Fruit fly (Drosophila melanogaster) whole organism, embryonic: ENCODE data around the gene CG6693.

Source experiments
- Antp ChIP-seq: fragments of 200-800 bp; sonication (Bioruptor generic); optimal IDR thresholded peaks from 3 replicates; lab custom pipeline; 2016; ENCODE audit warnings: missing biosample characterization, missing genetic modification characterization
- CG10209 ChIP-seq: fragments of 200-800 bp; sonication (Bioruptor generic); optimal IDR thresholded peaks from 3 replicates; lab custom pipeline; 2017; ENCODE audit warnings: missing biosample characterization, mild to moderate bottlenecking, missing genetic modification characterization, missing genetic modification reagents
- CG1024 ChIP-seq: fragments of 200-800 bp; sonication (Bioruptor generic); IDR thresholded peaks from 2 replicates; pipeline ENCODE4 v1.3.6; 2022; ENCODE audit warnings: missing biosample characterization, missing genetic modification characterization
- CG12744 ChIP-seq: fragments of 200-800 bp; sonication (Bioruptor generic); optimal IDR thresholded peaks from 2 replicates; lab custom pipeline; 2016; ENCODE audit warnings: missing biosample characterization, missing genetic modification characterization
- CG16863 ChIP-seq: fragments of 200-800 bp; sonication (Bioruptor generic); optimal IDR thresholded peaks from 3 replicates; lab custom pipeline; 2016; ENCODE audit warnings: missing biosample characterization, missing genetic modification characterization
- CG17361 ChIP-seq: fragments of 200-800 bp; sonication (Bioruptor generic); IDR thresholded peaks from 3 replicates; pipeline ENCODE4 v1.3.6; 2022; ENCODE audit warnings: missing biosample characterization, missing genetic modification characterization
- CG2202 ChIP-seq: fragments of 200-800 bp; sonication (Bioruptor generic); optimal IDR thresholded peaks from 2 replicates; lab custom pipeline; 2018; ENCODE audit warnings: missing biosample characterization, mild to moderate bottlenecking, missing genetic modification characterization
- CG30403 ChIP-seq: fragments of 200-800 bp; sonication (Bioruptor generic); optimal IDR thresholded peaks from 3 replicates; lab custom pipeline; 2016; ENCODE audit warnings: missing biosample characterization, missing genetic modification characterization
- CG30431 ChIP-seq: fragments of 200-800 bp; sonication (Bioruptor generic); optimal IDR thresholded peaks from 2 replicates; lab custom pipeline; 2017; ENCODE audit warnings: missing biosample characterization, missing genetic modification characterization
- CG3163 ChIP-seq: fragments of 200-800 bp; sonication (Bioruptor generic); optimal IDR thresholded peaks from 3 replicates; lab custom pipeline; 2016; ENCODE audit warnings: missing biosample characterization, missing genetic modification characterization
- CG32532 ChIP-seq: fragments of 200-800 bp; sonication (Bioruptor generic); IDR thresholded peaks from 2 replicates; pipeline ENCODE4 v1.3.6; 2022; ENCODE audit warnings: missing biosample characterization, missing genetic modification characterization
- CG42726 ChIP-seq: fragments of 200-800 bp; sonication (Bioruptor generic); IDR thresholded peaks from 2 replicates; pipeline ENCODE4 v1.3.6; 2022; ENCODE audit warnings: missing biosample characterization, missing genetic modification characterization; ENCODE audit not compliant: partially characterized antibody
- CG4404 ChIP-seq: fragments of 200-800 bp; sonication (Bioruptor generic); IDR thresholded peaks from 2 replicates; pipeline ENCODE4 v1.3.6; 2022; ENCODE audit warnings: missing biosample characterization, missing genetic modification characterization
- CG5180 ChIP-seq: fragments of 200-800 bp; sonication (Bioruptor generic); optimal IDR thresholded peaks from 3 replicates; lab custom pipeline; 2017; ENCODE audit warnings: missing biosample characterization, missing genetic modification characterization, mild to moderate bottlenecking, moderate library complexity, missing genetic modification reagents
- CG6791 ChIP-seq: fragments of 200-800 bp; sonication (Bioruptor generic); IDR thresholded peaks from 3 replicates; pipeline ENCODE4 v1.3.6; 2022; ENCODE audit warnings: missing biosample characterization, missing genetic modification characterization; ENCODE audit not compliant: partially characterized antibody
- CG8388 ChIP-seq: fragments of 200-800 bp; sonication (Bioruptor generic); optimal IDR thresholded peaks from 2 replicates; lab custom pipeline; 2019; ENCODE audit warnings: missing biosample characterization, mild to moderate bottlenecking, missing genetic modification characterization, moderate library complexity
- CG8765 ChIP-seq: fragments of 200-800 bp; sonication (Bioruptor generic); IDR thresholded peaks from 2 replicates; pipeline ENCODE4 v1.3.6; 2022; ENCODE audit warnings: missing biosample characterization, missing genetic modification characterization
- CG9609 ChIP-seq: fragments of 200-800 bp; sonication (Bioruptor generic); optimal IDR thresholded peaks from 3 replicates; lab custom pipeline; 2016; ENCODE audit warnings: missing biosample characterization, missing genetic modification characterization
- CG9932 ChIP-seq: fragments of 200-800 bp; sonication (Bioruptor generic); IDR thresholded peaks from 2 replicates; pipeline ENCODE4 v1.3.6; 2022; ENCODE audit warnings: missing biosample characterization, missing genetic modification characterization
- Chrac-16 ChIP-seq: fragments of 200-800 bp; sonication (Bioruptor generic); optimal IDR thresholded peaks from 3 replicates; lab custom pipeline; 2016; ENCODE audit warnings: missing biosample characterization, missing genetic modification characterization
- Deaf1 ChIP-seq: fragments of 200-800 bp; optimal IDR thresholded peaks from 3 replicates; lab custom pipeline; 2019; ENCODE audit warnings: missing biosample characterization, mild to moderate bottlenecking, missing genetic modification characterization, moderate library complexity
- Dfd ChIP-seq, 2 experiments: fragments of >200 bp; optimal IDR thresholded peaks; 2 replicates each; lab custom pipeline; 2017; ENCODE audit warnings: missing biosample characterization in 2 of 2, missing genetic modification characterization in 2 of 2
- Doc3 ChIP-seq: fragments of 200-800 bp; sonication (Bioruptor generic); IDR thresholded peaks from 3 replicates; pipeline ENCODE4 v1.3.6; 2022; ENCODE audit warnings: missing biosample characterization, missing genetic modification characterization; ENCODE audit not compliant: partially characterized antibody
- Hmx ChIP-seq: fragments of 200-800 bp; sonication (Bioruptor generic); optimal IDR thresholded peaks from 2 replicates; lab custom pipeline; 2016; ENCODE audit warnings: missing biosample characterization, missing genetic modification characterization
- Hr39 ChIP-seq: fragments of >200 bp; optimal IDR thresholded peaks from 2 replicates; lab custom pipeline; 2017
- Meics ChIP-seq: fragments of 200-800 bp; sonication (Bioruptor generic); optimal IDR thresholded peaks from 2 replicates; lab custom pipeline; 2017; ENCODE audit warnings: missing biosample characterization, mild to moderate bottlenecking, missing genetic modification characterization
- Mes4 ChIP-seq: fragments of 200-800 bp; sonication (Bioruptor generic); optimal IDR thresholded peaks from 2 replicates; lab custom pipeline; 2016; ENCODE audit warnings: missing biosample characterization, missing genetic modification characterization
- Oaz ChIP-seq: fragments of 200-800 bp; sonication (Bioruptor generic); IDR thresholded peaks from 2 replicates; pipeline ENCODE4 v1.3.6; 2022; ENCODE audit warnings: missing biosample characterization, missing genetic modification characterization
- amos ChIP-seq: fragments of 200-800 bp; sonication (Bioruptor generic); IDR thresholded peaks from 2 replicates; pipeline ENCODE4 v1.3.6; 2022; ENCODE audit warnings: missing biosample characterization, missing genetic modification characterization; ENCODE audit not compliant: partially characterized antibody
- ara ChIP-seq: fragments of 200-800 bp; sonication (Bioruptor generic); IDR thresholded peaks from 2 replicates; pipeline ENCODE4 v1.3.6; 2022; ENCODE audit warnings: missing biosample characterization, missing genetic modification characterization
- btn ChIP-seq: fragments of 200-800 bp; sonication (Bioruptor generic); optimal IDR thresholded peaks from 2 replicates; lab custom pipeline; 2016; ENCODE audit warnings: missing biosample characterization, missing genetic modification characterization
- croc ChIP-seq: fragments of 200-800 bp; sonication (Bioruptor generic); conservative IDR thresholded peaks from 3 replicates; pipeline ENCODE4 v1.3.6; 2022; ENCODE audit warnings: missing biosample characterization, missing genetic modification characterization
- crp ChIP-seq, 2 experiments: fragments of 200-800 bp; sonication (Bioruptor generic); optimal IDR thresholded peaks; 2 replicates in 1 of 2; 3 replicates in 1 of 2; lab custom pipeline; 2017; ENCODE audit warnings: missing biosample characterization in 2 of 2, missing genetic modification characterization in 2 of 2, mild to moderate bottlenecking in 1 of 2, moderate library complexity in 1 of 2
- dan ChIP-seq: fragments of 200-800 bp; sonication (Bioruptor generic); IDR thresholded peaks from 2 replicates; pipeline ENCODE4 v1.3.6; 2022; ENCODE audit warnings: missing biosample characterization, missing genetic modification characterization
- gfzf ChIP-seq: fragments of 200-800 bp; sonication (Bioruptor generic); optimal IDR thresholded peaks from 2 replicates; lab custom pipeline; 2016; ENCODE audit warnings: missing biosample characterization, mild to moderate bottlenecking, missing genetic modification characterization, moderate library complexity
- her ChIP-seq: fragments of 200-800 bp; sonication (Bioruptor generic); optimal IDR thresholded peaks from 2 replicates; lab custom pipeline; 2016; ENCODE audit warnings: missing biosample characterization, missing genetic modification characterization
- hkb ChIP-seq, 2 experiments: fragments of 200-800 bp in 1 of 2; fragments of >200 bp in 1 of 2; sonication (Bioruptor generic) in 1 of 2; IDR thresholded peaks in 1 of 2; optimal IDR thresholded peaks in 1 of 2; 2 replicates each; pipeline versions ENCODE4 v1.3.6 to Lab custom; 2017 to 2022; ENCODE audit warnings: missing biosample characterization in 1 of 2, missing genetic modification characterization in 1 of 2
- insv ChIP-seq, 2 experiments: fragments of 200-800 bp; sonication (Bioruptor generic); optimal IDR thresholded peaks; 3 replicates each; lab custom pipeline; 2016 to 2018; ENCODE audit warnings: missing biosample characterization in 2 of 2, missing genetic modification characterization in 2 of 2
- nerfin-1 ChIP-seq: fragments of 200-800 bp; sonication (Bioruptor generic); optimal IDR thresholded peaks from 3 replicates; lab custom pipeline; 2019; ENCODE audit warnings: missing biosample characterization, mild to moderate bottlenecking, missing genetic modification characterization, moderate library complexity
- onecut ChIP-seq: fragments of 200-800 bp; sonication (Bioruptor generic); IDR thresholded peaks from 2 replicates; pipeline ENCODE4 v1.3.6; 2022; ENCODE audit warnings: missing biosample characterization, missing genetic modification characterization
- otp ChIP-seq: fragments of 200-800 bp; sonication (Bioruptor generic); IDR thresholded peaks from 3 replicates; pipeline ENCODE4, ENCODE4 v1.3.6; 2022; ENCODE audit warnings: missing biosample characterization, missing genetic modification characterization
- pfk ChIP-seq: fragments of 200-800 bp; sonication (Bioruptor generic); optimal IDR thresholded peaks from 2 replicates; lab custom pipeline; 2018; ENCODE audit warnings: missing biosample characterization, mild to moderate bottlenecking, missing genetic modification characterization, moderate library complexity
- pho ChIP-seq: fragments of 200-800 bp; sonication (Bioruptor generic); optimal IDR thresholded peaks from 2 replicates; lab custom pipeline; 2016; ENCODE audit warnings: missing biosample characterization, missing genetic modification characterization
- pros ChIP-seq: fragments of 200-800 bp; sonication (Bioruptor generic); optimal IDR thresholded peaks from 3 replicates; lab custom pipeline; 2019; ENCODE audit warnings: missing biosample characterization, mild to moderate bottlenecking, missing genetic modification characterization, moderate library complexity
- pzg ChIP-seq: fragments of 200-800 bp; sonication (Bioruptor generic); optimal IDR thresholded peaks from 3 replicates; lab custom pipeline; 2018; ENCODE audit warnings: missing biosample characterization, mild to moderate bottlenecking, missing genetic modification characterization, moderate library complexity
- schlank ChIP-seq: fragments of 200-800 bp; sonication (Bioruptor generic); optimal IDR thresholded peaks from 2 replicates; lab custom pipeline; 2018; ENCODE audit warnings: missing biosample characterization, mild to moderate bottlenecking, missing genetic modification characterization
- sens-2 ChIP-seq: fragments of 200-800 bp; sonication (Bioruptor generic); IDR thresholded peaks from 2 replicates; pipeline ENCODE4 v1.3.6; 2022; ENCODE audit warnings: missing biosample characterization, missing genetic modification characterization
- sug ChIP-seq: fragments of 200-800 bp; optimal IDR thresholded peaks from 2 replicates; lab custom pipeline; 2019; ENCODE audit warnings: missing biosample characterization, mild to moderate bottlenecking, missing genetic modification characterization, moderate library complexity
- z ChIP-seq: fragments of 200-800 bp; sonication (Bioruptor generic); IDR thresholded peaks from 3 replicates; pipeline ENCODE4 v1.3.6; 2022; ENCODE audit warnings: missing biosample characterization, missing genetic modification characterization

Gene CG6693

dm6 chr3R:11196648-11197388 is 24.6 kb downstream of the CG6693 start (continued):
- TF ChIP-seq CG4404 (GFP tag; lab: Robert Waterston, UW): peak; percentile 97
- no peak for TF ChIP-seq hkb (optimal IDR thresholded peaks at IDR 0.05; lab: Kevin White, UChicago)
- TF ChIP-seq hkb (GFP tag; IDR thresholded peaks at IDR 0.05; lab: Robert Waterston, UW): peak; percentile 98
- no peak for TF ChIP-seq CG42726 (GFP tag; lab: Robert Waterston, UW)
- peak; percentile 99 for TF ChIP-seq CG32532
- peak; percentile 95 for TF ChIP-seq onecut (GFP tag; lab: Robert Waterston, UW)
- peak in 1 of 2 experiments; percentile 74 for TF ChIP-seq crp (GFP tag; optimal IDR thresholded peaks at IDR 0.05; lab: Kevin White, UChicago)
- TF ChIP-seq CG6791 (GFP tag; lab: Robert Waterston, UW): no peak
- TF ChIP-seq nerfin-1 (tag; lab: Kevin White, UChicago): peak; percentile 99
- TF ChIP-seq her (GFP tag; lab: Kevin White, UChicago): peak; percentile 18
- TF ChIP-seq CG30403 (GFP tag; lab: Kevin White, UChicago): peak; percentile 99
- peak; percentile 50 for TF ChIP-seq pfk (GFP tag; lab: Kevin White, UChicago)
- TF ChIP-seq sug: peak; percentile 93
- TF ChIP-seq Deaf1 (tag; lab: Kevin White, UChicago): peak; percentile 76
- peak; percentile 99 for TF ChIP-seq croc (GFP tag; lab: Robert Waterston, UW)
- TF ChIP-seq sens-2 (GFP tag; lab: Robert Waterston, UW): peak; percentile 82
- peak; percentile 87 for TF ChIP-seq CG8765 (GFP tag; lab: Robert Waterston, UW)
- peak; percentile 99 for TF ChIP-seq Meics (GFP tag; lab: Kevin White, UChicago)
- peak; percentile 96 for TF ChIP-seq pho
- TF ChIP-seq schlank (tag; lab: Kevin White, UChicago): peak; percentile 89
- no peak for TF ChIP-seq Doc3 (GFP tag; lab: Robert Waterston, UW)
- TF ChIP-seq CG16863 (GFP tag; lab: Kevin White, UChicago): peak; percentile 88
- peak; percentile 64; the same call in 1 of the 2 replicates for TF ChIP-seq dan (GFP tag; lab: Robert Waterston, UW)
- peak; percentile 99 for TF ChIP-seq CG10209
- 0 out of 3 replicates have a peak, but pooled peaks have one; percentile 35 for TF ChIP-seq z
- TF ChIP-seq CG8388 (GFP tag; lab: Kevin White, UChicago): peak; percentile 98
- peak in 1 of 2 experiments; percentile 95 for TF ChIP-seq Dfd (GFP tag; optimal IDR thresholded peaks at IDR 0.05; lab: Kevin White, UChicago)
- TF ChIP-seq CG1024 (GFP tag; lab: Robert Waterston, UW): peak; percentile 88
- TF ChIP-seq CG3163 (GFP tag; lab: Kevin White, UChicago): peak; percentile 97
- TF ChIP-seq Oaz (GFP tag; lab: Robert Waterston, UW): peak; percentile 97
- TF ChIP-seq btn: peak; percentile 10
- TF ChIP-seq CG9609 (GFP tag; lab: Kevin White, UChicago): peak; percentile 88
- TF ChIP-seq CG9932: peak; percentile 98
- peak; percentile 79 for TF ChIP-seq Antp (GFP tag; lab: Kevin White, UChicago)
- TF ChIP-seq otp (GFP tag; lab: Robert Waterston, UW): peak; percentile 90
- peak; percentile 97 for TF ChIP-seq CG30431 (GFP tag; lab: Kevin White, UChicago)
- TF ChIP-seq amos: no peak; the same call in 1 of the 2 replicates
- TF ChIP-seq CG2202 (tag; lab: Kevin White, UChicago): peak; percentile 92
- peak; percentile 82 for TF ChIP-seq Hmx
- peak in 1 of 2 experiments; percentile 79 for TF ChIP-seq insv (GFP tag; optimal IDR thresholded peaks at IDR 0.05; lab: Kevin White, UChicago)
- TF ChIP-seq CG12744 (GFP tag; lab: Kevin White, UChicago): peak; percentile 63
- TF ChIP-seq CG17361 (GFP tag; lab: Robert Waterston, UW): peak; percentile 100
- TF ChIP-seq CG5180 (GFP tag; lab: Kevin White, UChicago): peak; percentile 93
- peak; percentile 80 for TF ChIP-seq Mes4 (GFP tag; lab: Kevin White, UChicago)
- TF ChIP-seq gfzf: peak; percentile 3
- TF ChIP-seq pros: peak; percentile 77
- TF ChIP-seq Hr39: no peak
- TF ChIP-seq ara (GFP tag; lab: Robert Waterston, UW): peak; percentile 96
- TF ChIP-seq Chrac-16: peak; percentile 92
- peak; percentile 4 for TF ChIP-seq pzg (GFP tag; lab: Kevin White, UChicago)
